Worm (Caenorhabditis elegans) whole organism, young adult: Measurements from ENCODE around the gene alh-13.

ENCODE experiments used
- D2030.7 ChIP-seq: fragments of 200-800 bp; sonication (Bioruptor generic); IDR thresholded peaks from 2 replicates; pipeline ENCODE4 v1.3.6; 2022; ENCODE audit warnings: missing genetic modification reagents, missing genetic modification characterization, missing compliant biosample characterization
- F10E7.11 ChIP-seq: sonication (generic microtip); optimal IDR thresholded peaks from 2 replicates; lab custom pipeline; 2017; ENCODE audit warnings: mild to moderate bottlenecking, missing genetic modification characterization, moderate library complexity, missing compliant biosample characterization
- F22D6.2 ChIP-seq: sonication (generic microtip); optimal IDR thresholded peaks from 2 replicates; lab custom pipeline; 2016; ENCODE audit warnings: mild to moderate bottlenecking, missing genetic modification characterization, missing compliant biosample characterization
- F49E8.2 ChIP-seq: sonication (generic microtip); optimal IDR thresholded peaks from 3 replicates; lab custom pipeline; 2017; ENCODE audit warnings: missing genetic modification characterization, mild to moderate bottlenecking, missing compliant biosample characterization, antibody characterized with exemption, moderate library complexity; ENCODE audit not compliant: insufficient read depth
- F57A8.1 ChIP-seq: fragments of 200-800 bp; sonication (Bioruptor generic); optimal IDR thresholded peaks from 2 replicates; lab custom pipeline; 2018; ENCODE audit warnings: mild to moderate bottlenecking, missing genetic modification characterization, moderate library complexity, missing compliant biosample characterization
- K11D2.4 ChIP-seq: fragments of 200-800 bp; sonication (Bioruptor generic); IDR thresholded peaks from 2 replicates; pipeline ENCODE4 v1.3.6; 2022; ENCODE audit warnings: missing genetic modification reagents, missing genetic modification characterization, missing compliant biosample characterization
- K12H6.12 ChIP-seq: fragments of 200-800 bp; sonication (Bioruptor generic); optimal IDR thresholded peaks from 2 replicates; lab custom pipeline; 2018; ENCODE audit warnings: mild to moderate bottlenecking, missing genetic modification characterization, missing compliant biosample characterization
- Y67H2A.10 ChIP-seq: fragments of 200-800 bp; sonication (Bioruptor generic); conservative IDR thresholded peaks from 2 replicates; pipeline ENCODE4 v1.3.6; 2022; ENCODE audit warnings: missing genetic modification reagents, missing genetic modification characterization, missing compliant biosample characterization
- bed-1 ChIP-seq: fragments of 200-800 bp; sonication (Bioruptor generic); IDR thresholded peaks from 2 replicates; pipeline ENCODE4 v1.3.6; 2022; ENCODE audit warnings: missing genetic modification reagents, missing genetic modification characterization, missing compliant biosample characterization
- bed-2 ChIP-seq: fragments of 200-800 bp; sonication (Bioruptor generic); IDR thresholded peaks from 2 replicates; pipeline ENCODE4 v1.3.6; 2022; ENCODE audit warnings: missing genetic modification reagents, missing genetic modification characterization, missing compliant biosample characterization
- ceh-100 ChIP-seq: fragments of 200-800 bp; sonication (Bioruptor generic); IDR thresholded peaks from 2 replicates; pipeline ENCODE4 v1.3.6; 2022; ENCODE audit warnings: missing genetic modification reagents, missing genetic modification characterization, missing compliant biosample characterization
- die-1 ChIP-seq: sonication (generic microtip); optimal IDR thresholded peaks from 2 replicates; lab custom pipeline; 2016; ENCODE audit warnings: missing genotype, mild to moderate bottlenecking, missing genetic modification characterization, missing compliant biosample characterization
- dox-1 ChIP-seq: fragments of 200-800 bp; sonication (Bioruptor generic); IDR thresholded peaks from 2 replicates; pipeline ENCODE4 v1.3.6; 2022; ENCODE audit warnings: missing genetic modification reagents, missing genetic modification characterization, missing compliant biosample characterization
- egl-18 ChIP-seq: fragments of 200-800 bp; sonication (Bioruptor generic); IDR thresholded peaks from 2 replicates; pipeline ENCODE4 v1.3.6; 2022; ENCODE audit warnings: missing genetic modification reagents, missing genetic modification characterization, missing compliant biosample characterization
- egrh-3 ChIP-seq: fragments of 200-800 bp; sonication (Bioruptor generic); IDR thresholded peaks from 2 replicates; pipeline ENCODE4 v1.3.6; 2022; ENCODE audit warnings: missing genetic modification reagents, missing genetic modification characterization, missing compliant biosample characterization
- ets-4 ChIP-seq: fragments of 200-800 bp; sonication (Bioruptor generic); optimal IDR thresholded peaks from 2 replicates; lab custom pipeline; 2018; ENCODE audit warnings: mild to moderate bottlenecking, missing genetic modification characterization, missing compliant biosample characterization
- him-1 ChIP-seq: sonication (generic microtip); optimal IDR thresholded peaks from 2 replicates; lab custom pipeline; 2016; ENCODE audit warnings: missing genotype, missing genetic modification reagents, missing genetic modification characterization, missing compliant biosample characterization
- hmg-20 ChIP-seq: fragments of 200-800 bp; sonication (Bioruptor generic); IDR thresholded peaks from 2 replicates; pipeline ENCODE4 v1.3.6; 2022; ENCODE audit warnings: missing genetic modification reagents, missing genetic modification characterization, missing compliant biosample characterization
- lag-1 ChIP-seq: fragments of 200-800 bp; sonication (Bioruptor generic); IDR thresholded peaks from 2 replicates; pipeline ENCODE4 v1.3.6; 2022; ENCODE audit warnings: missing genetic modification reagents, missing genetic modification characterization, missing compliant biosample characterization
- lin-40 ChIP-seq: sonication (generic microtip); optimal IDR thresholded peaks from 2 replicates; lab custom pipeline; 2016; ENCODE audit warnings: missing genetic modification characterization, mild to moderate bottlenecking, missing compliant biosample characterization, missing genotype, missing genetic modification reagents
- lsy-27 ChIP-seq: sonication (generic microtip); optimal IDR thresholded peaks from 2 replicates; lab custom pipeline; 2017; ENCODE audit warnings: missing genetic modification characterization, mild to moderate bottlenecking, missing compliant biosample characterization, antibody characterized with exemption, missing genotype, borderline replicate concordance; ENCODE audit not compliant: insufficient read depth
- madf-6 ChIP-seq: fragments of 200-800 bp; sonication (Bioruptor generic); IDR thresholded peaks from 2 replicates; pipeline ENCODE4 v1.3.6; 2022; ENCODE audit warnings: missing genetic modification reagents, missing genetic modification characterization, missing compliant biosample characterization
- mes-4 ChIP-seq: sonication (generic microtip); optimal IDR thresholded peaks from 2 replicates; lab custom pipeline; 2016; ENCODE audit warnings: missing genotype, missing genetic modification characterization, missing compliant biosample characterization
- mxl-1 ChIP-seq: sonication (generic microtip); optimal IDR thresholded peaks from 2 replicates; lab custom pipeline; 2016; ENCODE audit warnings: missing genetic modification characterization, missing compliant biosample characterization
- nhr-179 ChIP-seq: sonication (generic microtip); optimal IDR thresholded peaks from 2 replicates; lab custom pipeline; 2016; ENCODE audit warnings: mild to moderate bottlenecking, missing genetic modification characterization, missing compliant biosample characterization
- nhr-80 ChIP-seq: sonication (generic microtip); optimal IDR thresholded peaks from 2 replicates; lab custom pipeline; 2016; ENCODE audit warnings: missing genetic modification characterization, missing compliant biosample characterization
- pbrm-1 ChIP-seq: fragments of 200-800 bp; sonication (Bioruptor generic); IDR thresholded peaks from 2 replicates; pipeline ENCODE4 v1.3.6; 2022; ENCODE audit warnings: missing genetic modification reagents, missing genetic modification characterization, missing compliant biosample characterization
- pha-4 ChIP-seq: fragments of 150-350 bp; sonication (generic microtip); optimal IDR thresholded peaks from 2 replicates; lab custom pipeline; 2014; ENCODE audit warnings: missing biosample characterization, missing genetic modification reagents, missing genetic modification characterization
- rpc-1 ChIP-seq, 2 experiments: fragments of 150-350 bp in 1 of 2; sonication (generic microtip) in 1 of 2; optimal IDR thresholded peaks; 2 replicates each; lab custom pipeline; 2014 to 2018; ENCODE audit warnings: missing biosample characterization in 1 of 2, missing genetic modification characterization in 1 of 2, missing genetic modification reagents in 1 of 2, missing genotype in 1 of 2
- snpc-1.1 ChIP-seq: sonication (generic microtip); optimal IDR thresholded peaks from 2 replicates; lab custom pipeline; 2017; ENCODE audit warnings: missing genetic modification characterization, mild to moderate bottlenecking, missing compliant biosample characterization, antibody characterized with exemption, moderate library complexity, missing genotype, missing genetic modification reagents; ENCODE audit not compliant: insufficient read depth
- snpc-1.3 ChIP-seq: sonication (generic microtip); optimal IDR thresholded peaks from 2 replicates; lab custom pipeline; 2017; ENCODE audit warnings: missing genetic modification characterization, mild to moderate bottlenecking, missing compliant biosample characterization, antibody characterized with exemption, moderate library complexity, missing genotype, missing genetic modification reagents; ENCODE audit not compliant: insufficient read depth
- ztf-18 ChIP-seq: sonication (generic microtip); optimal IDR thresholded peaks from 2 replicates; lab custom pipeline; 2016; ENCODE audit warnings: missing genotype, mild to moderate bottlenecking, missing genetic modification characterization, missing compliant biosample characterization

Gene alh-13

ce11 chrX:12761295-12761775 lies 20.9 kb upstream of the alh-13 start (continued):
- TF ChIP-seq nhr-179 (tag; lab: Kevin White, UChicago) (no peak), F57A8.1 (GFP tag; lab: Kevin White, UChicago) (no peak), dox-1 (peak; percentile 35; the same call in 1 of the 2 replicates), lin-40 (peak; percentile 47)

DNA sequence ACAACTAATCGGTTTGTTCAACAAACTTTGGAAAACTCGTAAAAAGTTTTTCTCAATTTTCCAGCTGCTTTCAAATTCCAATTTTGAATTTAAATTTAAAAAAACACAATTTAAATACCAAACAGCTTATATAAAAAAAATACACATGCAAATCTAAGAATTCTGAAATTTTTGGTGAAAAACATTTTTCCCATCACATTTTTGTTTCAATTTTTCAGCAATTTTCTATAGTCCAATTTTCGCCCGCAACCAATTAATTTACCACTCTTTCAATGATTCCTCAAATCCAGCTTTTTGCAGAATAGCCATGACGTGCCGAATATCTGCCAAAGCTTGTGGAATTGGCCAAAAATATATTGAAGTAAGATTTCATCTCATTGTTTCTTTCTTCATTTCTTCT lies 20.4 kb upstream of the alh-13 start, which contains the start of gene cept-1:
TSS of gene cept-1 (plus strand) at position 301 of the 400 bp plus-strand sequence.
- TF ChIP-seq F10E7.11 (tag; lab: Kevin White, UChicago), result no peak
- TF ChIP-seq F57A8.1 (GFP tag; lab: Kevin White, UChicago), result no peak
- TF ChIP-seq egrh-3, result no peak
- no peak for TF ChIP-seq lag-1 (GFP tag; lab: Robert Waterston, UW)

ce11 chrX:12764009-12764408 lies 18.2 kb upstream of the alh-13 start:
- TF ChIP-seq D2030.7 (no peak), mes-4 (tag; lab: Kevin White, UChicago) (no peak), Y67H2A.10 (GFP tag; lab: Robert Waterston, UW) (no peak), bed-2 (GFP tag; lab: Robert Waterston, UW) (no peak), madf-6 (GFP tag; lab: Robert Waterston, UW) (0 out of 2 replicates have a peak, but pooled peaks have one; percentile 15)

- TF ChIP-seq snpc-1.1 (tag; lab: Kevin White, UChicago) (no peak), F22D6.2 (tag; lab: Kevin White, UChicago) (no peak), snpc-1.3 (tag; lab: Kevin White, UChicago) (no peak), hmg-20 (no peak), lsy-27 (no peak), pbrm-1 (no peak), bed-1 (GFP tag; lab: Robert Waterston, UW) (no peak), K12H6.12 (tag; lab: Kevin White, UChicago) (no peak), ceh-100 (no peak), egl-18 (GFP tag; lab: Robert Waterston, UW) (no peak), egrh-3 (no peak)
Observed at ce11 chrX:12769697-12770096, 12.5 kb upstream of the alh-13 start, which contains the start of gene ilc-17.1. ilc-17.1 (minus strand) TSS chrX:12769797.

DNA sequence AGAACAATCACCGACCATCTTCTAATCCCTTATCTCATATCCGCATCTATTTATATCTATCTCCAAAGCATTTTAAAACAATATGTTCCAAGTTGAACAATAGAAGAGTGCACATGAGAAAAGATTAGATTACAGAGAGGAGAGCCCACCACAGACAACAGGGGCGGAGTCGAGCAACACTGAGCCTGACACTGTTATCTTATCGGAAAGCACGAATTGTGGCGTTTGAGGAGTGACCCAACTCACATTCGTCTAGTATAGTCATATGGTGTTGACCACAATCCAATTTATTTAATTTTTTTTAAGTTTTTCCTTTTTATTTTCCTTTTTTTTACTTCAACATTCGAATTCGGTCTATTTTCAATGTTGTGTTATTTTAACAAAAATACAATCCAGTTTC lies 1.5 kb upstream of the alh-13 start:
- TF ChIP-seq pha-4 (tag; lab: Kevin White, UChicago) (no peak), nhr-80 (tag; lab: Kevin White, UChicago) (peak; percentile 53), F49E8.2 (no peak)

DNA sequence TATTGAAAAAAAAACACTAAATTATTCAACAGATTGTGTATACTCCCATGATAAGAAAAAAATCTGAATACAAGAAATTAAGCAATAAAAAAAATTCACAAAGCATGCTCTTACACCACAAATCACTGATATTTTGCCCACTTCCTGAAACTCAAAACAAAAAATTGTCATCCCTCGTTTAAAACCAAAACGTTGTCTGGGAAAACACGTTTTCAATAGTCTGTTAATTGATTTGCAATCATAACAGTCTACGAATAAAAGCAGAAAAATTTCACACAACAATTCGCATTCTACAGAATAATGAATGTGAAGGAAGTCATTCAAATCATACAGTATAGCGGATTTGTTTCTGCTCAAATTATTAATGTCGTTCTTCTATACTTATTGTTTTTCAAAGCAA lies 5.4 kb downstream of the alh-13 start, which contains the start of gene str-124:
TSS of gene str-124 (plus strand) at position 301 of the 400 bp plus-strand sequence.
- no peak for TF ChIP-seq rpc-1 (optimal IDR thresholded peaks at IDR 0.05; lab: Kevin White, UChicago)
- no peak for TF ChIP-seq rpc-1 (tag; optimal IDR thresholded peaks at IDR 0.05; lab: Kevin White, UChicago)
- no peak for TF ChIP-seq lsy-27
- no peak for TF ChIP-seq die-1 (tag; lab: Kevin White, UChicago)
- TF ChIP-seq snpc-1.3 (tag; lab: Kevin White, UChicago), result no peak
- TF ChIP-seq mxl-1 (tag; lab: Kevin White, UChicago), result no peak
- TF ChIP-seq K11D2.4 (GFP tag; lab: Robert Waterston, UW), result no peak
- no peak for TF ChIP-seq him-1 (tag; lab: Kevin White, UChicago)
- no peak for TF ChIP-seq ets-4 (GFP tag; lab: Kevin White, UChicago)
- TF ChIP-seq ztf-18, result no peak
